Worm (Caenorhabditis elegans) whole organism, L3 larva: ENCODE results near the gene srg-20.

ENCODE experiments used
- R02D3.7 ChIP-seq: fragments of 150-350 bp; optimal IDR thresholded peaks from 2 replicates; lab custom pipeline; 2014; ENCODE audit warnings: missing biosample characterization, missing genetic modification characterization
- ZK546.5 ChIP-seq: sonication (generic microtip); optimal IDR thresholded peaks from 2 replicates; lab custom pipeline; 2017; ENCODE audit warnings: missing biosample characterization, missing genetic modification characterization
- ceh-82 ChIP-seq: fragments of 150-350 bp; optimal IDR thresholded peaks from 2 replicates; lab custom pipeline; 2014; ENCODE audit warnings: missing biosample characterization, missing genetic modification characterization
- ceh-9 ChIP-seq: sonication (generic microtip); optimal IDR thresholded peaks from 2 replicates; lab custom pipeline; 2018; ENCODE audit warnings: missing biosample characterization, missing genetic modification characterization
- egl-27 ChIP-seq: sonication (generic microtip); optimal IDR thresholded peaks from 4 replicates; lab custom pipeline; 2017; ENCODE audit warnings: missing biosample characterization, missing genetic modification reagents, missing genetic modification characterization
- egl-5 ChIP-seq: fragments of 150-350 bp; optimal IDR thresholded peaks from 2 replicates; lab custom pipeline; 2017; ENCODE audit warnings: missing biosample characterization, missing genetic modification reagents, missing genetic modification characterization, inconsistent platforms
- elt-3 ChIP-seq, 3 experiments: fragments of 150-350 bp in 1 of 3; sonication (generic microtip) in 2 of 3; optimal IDR thresholded peaks; 2 replicates in 2 of 3; 4 replicates in 1 of 3; lab custom pipeline; 2014 to 2017; ENCODE audit warnings: missing biosample characterization in 3 of 3, missing genetic modification characterization in 3 of 3
- fos-1 ChIP-seq: fragments of 150-350 bp; optimal IDR thresholded peaks from 2 replicates; lab custom pipeline; 2014; ENCODE audit warnings: missing biosample characterization, missing genetic modification characterization
- hmg-11 ChIP-seq: sonication (generic microtip); optimal IDR thresholded peaks from 2 replicates; lab custom pipeline; 2016; ENCODE audit warnings: missing genetic modification characterization, missing compliant biosample characterization
- jun-1 ChIP-seq: fragments of 150-350 bp; optimal IDR thresholded peaks from 2 replicates; lab custom pipeline; 2014; ENCODE audit warnings: missing biosample characterization, missing genetic modification reagents, missing genetic modification characterization
- lin-39 ChIP-seq: fragments of 150-350 bp; optimal IDR thresholded peaks from 2 replicates; lab custom pipeline; 2018; ENCODE audit warnings: missing biosample characterization, missing genetic modification reagents, missing genetic modification characterization
- mml-1 ChIP-seq: fragments of 150-350 bp; sonication (generic microtip); optimal IDR thresholded peaks from 3 replicates; lab custom pipeline; 2014; ENCODE audit warnings: missing biosample characterization, missing genetic modification characterization
- nfya-1 ChIP-seq: sonication (generic microtip); optimal IDR thresholded peaks from 2 replicates; lab custom pipeline; 2017; ENCODE audit warnings: missing genetic modification characterization, mild to moderate bottlenecking, missing compliant biosample characterization, antibody characterized with exemption, moderate library complexity; ENCODE audit not compliant: insufficient read depth
- nhr-11 ChIP-seq: fragments of 150-350 bp; optimal IDR thresholded peaks from 2 replicates; lab custom pipeline; 2014; ENCODE audit warnings: missing biosample characterization, missing genetic modification characterization
- nhr-12 ChIP-seq: fragments of 150-350 bp; optimal IDR thresholded peaks from 2 replicates; lab custom pipeline; 2014; ENCODE audit warnings: missing biosample characterization, missing genetic modification characterization
- nhr-23 ChIP-seq: fragments of 150-350 bp; optimal IDR thresholded peaks from 2 replicates; lab custom pipeline; 2014; ENCODE audit warnings: missing biosample characterization, missing genetic modification reagents, missing genetic modification characterization
- nhr-28 ChIP-seq: fragments of 150-350 bp; optimal IDR thresholded peaks from 2 replicates; lab custom pipeline; 2014; ENCODE audit warnings: missing biosample characterization, missing genetic modification characterization
- nhr-43 ChIP-seq: sonication (generic microtip); optimal IDR thresholded peaks from 2 replicates; lab custom pipeline; 2016; ENCODE audit warnings: mild to moderate bottlenecking, missing genetic modification characterization, missing compliant biosample characterization; ENCODE audit not compliant: poor library complexity, severe bottlenecking
- nhr-77 ChIP-seq: fragments of 150-350 bp; optimal IDR thresholded peaks from 2 replicates; lab custom pipeline; 2014; ENCODE audit warnings: missing biosample characterization, missing genetic modification characterization
- sea-2 ChIP-seq: fragments of 150-350 bp; sonication (generic microtip); optimal IDR thresholded peaks from 4 replicates; lab custom pipeline; 2014; ENCODE audit warnings: missing biosample characterization, missing genetic modification reagents, missing genetic modification characterization
- skn-1 ChIP-seq: fragments of 150-350 bp; optimal IDR thresholded peaks from 2 replicates; lab custom pipeline; 2014; ENCODE audit warnings: missing biosample characterization, missing genetic modification characterization
- unc-62 ChIP-seq: fragments of 150-350 bp; sonication (generic microtip); optimal IDR thresholded peaks from 4 replicates; lab custom pipeline; 2014; ENCODE audit warnings: missing biosample characterization, missing genetic modification reagents, missing genetic modification characterization
- ztf-4 ChIP-seq: fragments of 150-350 bp; optimal IDR thresholded peaks from 2 replicates; lab custom pipeline; 2014; ENCODE audit warnings: missing biosample characterization, missing genetic modification characterization

srg-20 gene

DNA sequence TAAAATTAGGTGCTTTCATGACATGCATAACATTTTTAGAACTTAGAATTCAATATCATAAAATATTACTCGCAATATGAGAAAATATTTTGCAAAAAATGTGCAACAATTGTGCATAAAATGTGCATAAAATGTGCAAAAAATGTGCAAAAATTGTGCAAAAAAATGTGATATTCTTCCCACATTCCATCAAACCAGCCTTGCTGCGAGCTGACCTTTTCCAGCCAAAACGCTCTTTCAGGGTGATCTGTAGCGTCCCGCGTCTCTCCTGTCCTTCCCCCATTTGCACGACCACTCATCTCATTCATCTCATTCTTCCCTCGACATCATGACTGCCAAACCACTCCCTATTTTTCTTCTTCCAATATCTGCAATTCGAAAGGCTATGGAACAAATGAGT, 39.6 kb downstream of the srg-20 start, which contains the start of gene fbxb-17:
fbxb-17 (plus strand) TSS at position 301 of the 400 bp plus-strand sequence.
- no peak for TF ChIP-seq mml-1 (tag; lab: Kevin White, UChicago)
- TF ChIP-seq nhr-23 (tag; lab: Kevin White, UChicago), result no peak
- no peak for TF ChIP-seq nfya-1 (tag; lab: Kevin White, UChicago)
- TF ChIP-seq nhr-11 (tag; lab: Kevin White, UChicago), result no peak
- TF ChIP-seq elt-3 (tag; optimal IDR thresholded peaks at IDR 0.05; lab: Kevin White, UChicago), result no peak
- no peak for TF ChIP-seq unc-62 (GFP tag; lab: Kevin White, UChicago)
- no peak for TF ChIP-seq nhr-43

DNA sequence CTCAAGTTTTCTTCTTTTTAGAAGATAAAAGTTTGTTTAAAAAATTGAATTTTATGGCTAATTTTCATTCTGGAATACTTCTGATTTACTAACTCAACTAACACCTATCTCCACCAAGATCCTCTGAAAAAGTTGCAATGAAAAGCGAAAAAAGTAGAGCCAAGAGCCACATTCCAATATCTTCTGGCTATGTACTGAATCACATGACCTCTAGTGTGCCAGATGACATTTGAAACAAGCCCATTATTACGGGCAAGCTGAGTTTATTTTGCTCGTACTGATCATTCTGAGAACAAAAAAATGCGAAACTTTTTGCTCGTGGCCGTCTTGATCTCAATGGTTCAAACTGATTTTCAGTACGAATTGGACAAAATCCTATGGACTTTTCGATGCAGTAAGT, 42.6 kb downstream of the srg-20 start, which contains the start of gene irld-36:
irld-36 (plus strand) TSS at position 301 of the 400 bp plus-strand sequence.
- TF ChIP-seq R02D3.7 (no peak), egl-27 (tag; lab: Kevin White, UChicago) (no peak)

DNA sequence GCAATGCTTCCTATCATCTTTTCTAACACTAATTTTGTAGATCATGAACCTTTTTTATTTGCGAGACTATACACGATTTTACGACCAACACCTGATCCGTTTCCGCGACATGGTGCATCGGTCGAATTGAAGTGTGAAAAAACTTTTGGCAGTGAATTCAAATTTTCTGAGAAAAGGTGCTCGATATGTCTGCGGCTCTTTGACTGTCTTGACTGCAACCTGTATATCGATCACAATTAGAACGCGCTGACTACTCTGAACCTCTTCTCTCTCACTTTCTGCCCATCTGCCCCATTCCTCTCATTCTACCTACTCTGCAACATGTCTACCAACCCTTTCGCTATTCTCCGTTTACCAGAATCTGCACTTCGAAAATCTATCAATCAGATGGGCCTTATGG, 45.7 kb downstream of the srg-20 start, which contains the start of gene fbxb-26:
fbxb-26 (plus strand) TSS at position 301 of the 400 bp plus-strand sequence.
- TF ChIP-seq mml-1 (tag; lab: Kevin White, UChicago), result no peak
- TF ChIP-seq ceh-9 (tag; lab: Kevin White, UChicago), result no peak

DNA sequence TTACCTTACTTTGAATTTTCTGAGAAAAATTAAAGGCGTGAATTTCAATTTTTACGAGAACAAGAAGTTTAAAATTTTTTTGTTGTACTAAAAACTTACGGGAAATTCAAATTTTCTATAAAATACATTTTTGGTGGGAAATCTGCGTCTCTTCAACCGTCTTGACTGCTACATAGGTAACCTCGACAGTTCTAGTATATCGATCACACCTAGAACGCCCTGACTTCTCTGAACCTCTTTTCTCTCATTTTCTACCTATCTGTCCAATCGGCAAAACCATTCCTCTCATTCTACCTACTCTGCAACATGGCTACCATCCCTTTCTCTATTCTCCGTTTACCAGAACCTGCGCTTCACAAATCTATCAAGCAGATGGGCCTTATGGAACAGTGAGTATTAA, 47.2 kb downstream of the srg-20 start, which contains the start of gene fbxb-25:
fbxb-25 (plus strand) TSS at position 301 of the 400 bp plus-strand sequence.
- TF ChIP-seq fos-1 (tag; lab: Kevin White, UChicago) (no peak), nhr-28 (tag; lab: Kevin White, UChicago) (no peak), jun-1 (tag; lab: Kevin White, UChicago) (no peak), ceh-82 (tag; lab: Kevin White, UChicago) (no peak), egl-5 (no peak), ztf-4 (tag; lab: Kevin White, UChicago) (no peak), sea-2 (GFP tag; lab: Kevin White, UChicago) (no peak), egl-27 (tag; lab: Kevin White, UChicago) (no peak), nhr-12 (no peak), unc-62 (GFP tag; lab: Kevin White, UChicago) (no peak), nfya-1 (tag; lab: Kevin White, UChicago) (no peak), nhr-23 (tag; lab: Kevin White, UChicago) (no peak), lin-39 (tag; lab: Kevin White, UChicago) (no peak), ZK546.5 (tag; lab: Kevin White, UChicago) (no peak), hmg-11 (no peak), R02D3.7 (no peak), skn-1 (tag; lab: Kevin White, UChicago) (no peak), ceh-9 (tag; lab: Kevin White, UChicago) (no peak), nhr-77 (tag; lab: Kevin White, UChicago) (no peak)
- TF ChIP-seq, all 47 proteins: peak for 0
